Worm (Caenorhabditis elegans) whole organism, L4 larva: ENCODE results near the gene tctn-1.

Experiments
- gei-8 ChIP-seq: fragments of 200-800 bp; sonication (Bioruptor generic); optimal IDR thresholded peaks from 2 replicates; lab custom pipeline; 2018; ENCODE audit warnings: mild to moderate bottlenecking, missing genetic modification characterization, missing compliant biosample characterization
- mdl-1 ChIP-seq, 2 experiments: fragments of 150-350 bp in 1 of 2; sonication (generic microtip) in 1 of 2; optimal IDR thresholded peaks; 2 replicates each; lab custom pipeline; 2014 to 2017; ENCODE audit warnings: missing biosample characterization in 2 of 2, missing genetic modification characterization in 2 of 2
- nhr-11 ChIP-seq: fragments of 150-350 bp; optimal IDR thresholded peaks from 2 replicates; lab custom pipeline; 2014; ENCODE audit warnings: missing biosample characterization, missing genetic modification characterization
- nhr-42 ChIP-seq: fragments of 200-800 bp; sonication (Bioruptor generic); IDR thresholded peaks from 2 replicates; pipeline ENCODE4 v1.3.6; 2022; ENCODE audit warnings: missing genetic modification characterization, missing compliant biosample characterization

ce11 chrIV:4760378-4761084, 12.9 kb upstream of the tctn-1 start, which contains the start of the genes memi-1 and cyp-31A3:
- TF ChIP-seq nhr-11 (no peak), nhr-42 (GFP tag; lab: Robert Waterston, UW) (no peak), gei-8 (GFP tag; lab: Kevin White, UChicago) (no peak), mdl-1 (tag; optimal IDR thresholded peaks at IDR 0.05; lab: Kevin White, UChicago) (no peak)
